Worm (Caenorhabditis elegans) whole organism, L1 larva: Measurements from ENCODE around the gene ZK1307.3.

ENCODE experiments used
- aly-2 ChIP-seq: fragments of 150-350 bp; optimal IDR thresholded peaks from 2 replicates; lab custom pipeline; 2014; ENCODE audit warnings: missing biosample characterization, missing genetic modification characterization
- ama-1 ChIP-seq: fragments of 150-350 bp; optimal IDR thresholded peaks from 2 replicates; lab custom pipeline; 2014
- blmp-1 ChIP-seq: fragments of 150-350 bp; optimal IDR thresholded peaks from 2 replicates; lab custom pipeline; 2014; ENCODE audit warnings: missing biosample characterization, missing genetic modification characterization
- ceh-63 ChIP-seq: fragments of 200-800 bp; sonication (Bioruptor generic); optimal IDR thresholded peaks from 2 replicates; lab custom pipeline; 2018; ENCODE audit warnings: mild to moderate bottlenecking, missing genetic modification characterization, missing compliant biosample characterization
- ceh-8 ChIP-seq: fragments of 200-800 bp; sonication (Bioruptor generic); optimal IDR thresholded peaks from 2 replicates; lab custom pipeline; 2018; ENCODE audit warnings: mild to moderate bottlenecking, missing genetic modification characterization, moderate library complexity, missing compliant biosample characterization
- ceh-90 ChIP-seq: sonication (generic microtip); optimal IDR thresholded peaks from 2 replicates; lab custom pipeline; 2016; ENCODE audit warnings: missing genetic modification characterization, missing compliant biosample characterization
- ces-1 ChIP-seq: fragments of 150-350 bp; optimal IDR thresholded peaks from 2 replicates; lab custom pipeline; 2014; ENCODE audit warnings: missing biosample characterization, missing genetic modification reagents, missing genetic modification characterization
- dpl-1 ChIP-seq, 3 experiments: fragments of 150-350 bp in 2 of 3; sonication (generic microtip) in 1 of 3; optimal IDR thresholded peaks; 2 replicates each; lab custom pipeline; 2014 to 2017; ENCODE audit warnings: missing biosample characterization in 3 of 3, missing genetic modification characterization in 3 of 3, missing genetic modification reagents in 3 of 3
- dsc-1 ChIP-seq: sonication (generic microtip); optimal IDR thresholded peaks from 2 replicates; lab custom pipeline; 2016; ENCODE audit warnings: mild to moderate bottlenecking, missing genetic modification characterization, missing compliant biosample characterization
- efl-1 ChIP-seq, 4 experiments: fragments of 150-350 bp; optimal IDR thresholded peaks in 3 of 4; peaks in 1 of 4; 1 replicate in 1 of 4; 2 replicates in 3 of 4; lab custom pipeline; 2014; ENCODE audit warnings: missing biosample characterization in 2 of 4, missing genetic modification characterization in 2 of 4, missing genetic modification reagents in 2 of 4
- egl-27 ChIP-seq, 2 experiments: fragments of 150-350 bp in 1 of 2; sonication (generic microtip); optimal IDR thresholded peaks; 3 replicates each; lab custom pipeline; 2017 to 2018; ENCODE audit warnings: missing biosample characterization in 2 of 2, missing genetic modification characterization in 2 of 2, missing genetic modification reagents in 2 of 2
- elt-2 ChIP-seq: sonication (generic microtip); optimal IDR thresholded peaks from 2 replicates; lab custom pipeline; 2016; ENCODE audit warnings: missing genetic modification characterization, mild to moderate bottlenecking, inconsistent platforms, missing compliant biosample characterization, missing genetic modification reagents
- elt-3 ChIP-seq, 6 experiments: fragments of 150-350 bp in 1 of 6; sonication (generic microtip); optimal IDR thresholded peaks; 2 replicates each; lab custom pipeline; 2017 to 2018; ENCODE audit warnings: missing biosample characterization in 6 of 6, missing genetic modification characterization in 6 of 6, inconsistent platforms in 1 of 6
- fkh-10 ChIP-seq: sonication (generic microtip); optimal IDR thresholded peaks from 2 replicates; lab custom pipeline; 2017; ENCODE audit warnings: missing biosample characterization, missing genetic modification reagents, missing genetic modification characterization
- fkh-4 ChIP-seq: sonication (generic microtip); optimal IDR thresholded peaks from 2 replicates; lab custom pipeline; 2016; ENCODE audit warnings: missing compliant biosample characterization, missing genetic modification characterization, borderline replicate concordance
- jun-1 ChIP-seq: fragments of 150-350 bp; optimal IDR thresholded peaks from 2 replicates; lab custom pipeline; 2014; ENCODE audit warnings: missing biosample characterization, missing genetic modification reagents, missing genetic modification characterization
- lin-14 ChIP-seq: fragments of 200-800 bp; sonication (Bioruptor generic); optimal IDR thresholded peaks from 2 replicates; lab custom pipeline; 2018; ENCODE audit warnings: mild to moderate bottlenecking, missing genetic modification characterization, moderate library complexity, missing compliant biosample characterization
- lin-15B ChIP-seq: fragments of 150-350 bp; sonication (generic microtip); optimal IDR thresholded peaks from 3 replicates; lab custom pipeline; 2014; ENCODE audit warnings: missing biosample characterization, missing genetic modification characterization
- lin-35 ChIP-seq, 2 experiments: fragments of 150-350 bp; optimal IDR thresholded peaks; 2 replicates each; lab custom pipeline; 2014; ENCODE audit warnings: missing biosample characterization in 2 of 2, missing genetic modification characterization in 2 of 2, missing genetic modification reagents in 2 of 2
- lin-39 ChIP-seq: fragments of 150-350 bp; optimal IDR thresholded peaks from 2 replicates; lab custom pipeline; 2014; ENCODE audit warnings: missing biosample characterization, missing genetic modification reagents, missing genetic modification characterization
- lir-3 ChIP-seq: sonication (generic microtip); optimal IDR thresholded peaks from 2 replicates; lab custom pipeline; 2016; ENCODE audit warnings: mild to moderate bottlenecking, missing genetic modification characterization, moderate library complexity, missing compliant biosample characterization; ENCODE audit not compliant: poor library complexity
- mdl-1 ChIP-seq, 2 experiments: fragments of 150-350 bp; optimal IDR thresholded peaks; 2 replicates each; lab custom pipeline; 2014 to 2017; ENCODE audit warnings: missing biosample characterization in 2 of 2, missing genetic modification characterization in 2 of 2, inconsistent platforms in 1 of 2
- nhr-11 ChIP-seq: fragments of 150-350 bp; optimal IDR thresholded peaks from 2 replicates; lab custom pipeline; 2014; ENCODE audit warnings: missing biosample characterization, missing genetic modification characterization
- nhr-20 ChIP-seq: sonication (generic microtip); optimal IDR thresholded peaks from 2 replicates; lab custom pipeline; 2016; ENCODE audit warnings: mild to moderate bottlenecking, missing genetic modification characterization, missing compliant biosample characterization
- nhr-47 ChIP-seq: sonication (generic microtip); optimal IDR thresholded peaks from 2 replicates; lab custom pipeline; 2016; ENCODE audit warnings: mild to moderate bottlenecking, missing genetic modification characterization, moderate library complexity, missing compliant biosample characterization
- nhr-85 ChIP-seq: sonication (generic microtip); peaks from one replicate; lab custom pipeline; 2016; ENCODE audit warnings: missing genetic modification characterization, inconsistent platforms, missing compliant biosample characterization
- pag-3 ChIP-seq: sonication (generic microtip); optimal IDR thresholded peaks from 2 replicates; lab custom pipeline; 2017; ENCODE audit warnings: missing genetic modification characterization, mild to moderate bottlenecking, missing compliant biosample characterization, antibody characterized with exemption, borderline replicate concordance; ENCODE audit not compliant: insufficient read depth
- rnt-1 ChIP-seq: sonication (generic microtip); optimal IDR thresholded peaks from 2 replicates; lab custom pipeline; 2016; ENCODE audit warnings: mild to moderate bottlenecking, missing genetic modification characterization, moderate library complexity, missing compliant biosample characterization
- snu-23 ChIP-seq: sonication (generic microtip); optimal IDR thresholded peaks from 2 replicates; lab custom pipeline; 2016; ENCODE audit warnings: missing genetic modification characterization, missing compliant biosample characterization
- sptf-1 ChIP-seq: fragments of 150-350 bp; optimal IDR thresholded peaks from 2 replicates; lab custom pipeline; 2014; ENCODE audit warnings: missing biosample characterization, missing genetic modification characterization
- sup-37 ChIP-seq: fragments of 200-800 bp; sonication (Bioruptor generic); optimal IDR thresholded peaks from 2 replicates; lab custom pipeline; 2018; ENCODE audit warnings: mild to moderate bottlenecking, missing genetic modification characterization, missing compliant biosample characterization
- swsn-7 ChIP-seq: sonication (generic microtip); optimal IDR thresholded peaks from 2 replicates; lab custom pipeline; 2016; ENCODE audit warnings: missing genetic modification characterization, missing compliant biosample characterization
- tlp-1 ChIP-seq: fragments of 150-350 bp; optimal IDR thresholded peaks from 2 replicates; lab custom pipeline; 2014; ENCODE audit warnings: missing biosample characterization, missing genetic modification characterization
- unc-130 ChIP-seq: fragments of 150-350 bp; optimal IDR thresholded peaks from 2 replicates; lab custom pipeline; 2017; ENCODE audit warnings: missing biosample characterization, missing genetic modification characterization, inconsistent platforms
- unc-62 ChIP-seq: fragments of 150-350 bp; optimal IDR thresholded peaks from 2 replicates; lab custom pipeline; 2014; ENCODE audit warnings: missing biosample characterization, missing genetic modification reagents, missing genetic modification characterization
- zag-1 ChIP-seq: fragments of 150-350 bp; optimal IDR thresholded peaks from 2 replicates; lab custom pipeline; 2014; ENCODE audit warnings: missing biosample characterization, missing genetic modification characterization
- zip-4 ChIP-seq: fragments of 200-800 bp; sonication (Bioruptor generic); optimal IDR thresholded peaks from 2 replicates; lab custom pipeline; 2018; ENCODE audit warnings: mild to moderate bottlenecking, missing genetic modification characterization, moderate library complexity, missing compliant biosample characterization
- ztf-4 ChIP-seq: fragments of 150-350 bp; optimal IDR thresholded peaks from 2 replicates; lab custom pipeline; 2014; ENCODE audit warnings: missing biosample characterization, missing genetic modification characterization

ZK1307.3 gene

ce11 chrII:9682044-9682443 lies 29.2 kb upstream of the ZK1307.3 start:
- TF ChIP-seq ceh-8 (GFP tag; lab: Kevin White, UChicago) (no peak), ces-1 (GFP tag; lab: Kevin White, UChicago) (no peak), lin-14 (GFP tag; lab: Kevin White, UChicago) (peak; percentile 56), fkh-10 (GFP tag; lab: Kevin White, UChicago) (peak; percentile 76)
- TF ChIP-seq, all 84 proteins: peak for 2

- TF ChIP-seq unc-130 (tag; lab: Kevin White, UChicago) (no peak), aly-2 (tag; lab: Kevin White, UChicago) (no peak), nhr-47 (no peak), lin-14 (GFP tag; lab: Kevin White, UChicago) (peak; percentile 28), lin-35 (GFP tag; optimal IDR thresholded peaks at IDR 0.05; lab: Kevin White, UChicago) (no peak), rnt-1 (no peak), blmp-1 (tag; lab: Kevin White, UChicago) (no peak)
Measured at ce11 chrII:9680493-9680892, 27.7 kb upstream of the ZK1307.3 start, which contains the start of gene ZK1320.13. TSS of gene ZK1320.13 (plus strand) at chrII:9680793.

ce11 chrII:9679842-9680241 lies 27.0 kb upstream of the ZK1307.3 start:
- TF ChIP-seq egl-27 (tag; optimal IDR thresholded peaks at IDR 0.05; lab: Kevin White, UChicago) = no peak
- peak; percentile 26 for TF ChIP-seq lin-14 (GFP tag; lab: Kevin White, UChicago)

ce11 chrII:9677470-9677869 lies 24.7 kb upstream of the ZK1307.3 start:
- TF ChIP-seq pag-3 (tag; lab: Kevin White, UChicago) (no peak), dsc-1 (tag; lab: Kevin White, UChicago) (peak; percentile 14), elt-3 (tag; optimal IDR thresholded peaks at IDR 0.05; lab: Kevin White, UChicago) (no peak), elt-2 (peak; percentile 17)

ce11 chrII:9674678-9675077 lies 21.9 kb upstream of the ZK1307.3 start, which contains the start of gene arc-1:
TSS of gene arc-1 (plus strand) at chrII:9674978.
- TF ChIP-seq jun-1 (no peak), ceh-63 (no peak)

ce11 chrII:9671308-9671707 lies 18.5 kb upstream of the ZK1307.3 start, which contains the start of gene ZK1320.7:
TSS of gene ZK1320.7 (plus strand) at chrII:9671608.
- TF ChIP-seq efl-1 (optimal IDR thresholded peaks at IDR 0.05; lab: Kevin White, UChicago) = no peak
- TF ChIP-seq efl-1 (GFP tag; optimal IDR thresholded peaks at IDR 0.05 in 1 of 2; lab: Kevin White, UChicago) = peak in 1 of 2 experiments; percentile 1
- TF ChIP-seq dpl-1 (GFP tag; optimal IDR thresholded peaks at IDR 0.05; lab: Kevin White, UChicago) = no peak
- TF ChIP-seq nhr-11 = no peak
- TF ChIP-seq unc-62 = no peak
- TF ChIP-seq ceh-90 (tag; lab: Kevin White, UChicago) = no peak

ce11 chrII:9668959-9669358 lies 16.1 kb upstream of the ZK1307.3 start, which contains the start of gene taf-8:
TSS of gene taf-8 (plus strand) at chrII:9669318.
- no peak for TF ChIP-seq unc-62
- TF ChIP-seq aly-2 (tag; lab: Kevin White, UChicago) = peak; percentile 31
- TF ChIP-seq ceh-8 (GFP tag; lab: Kevin White, UChicago) = no peak
- TF ChIP-seq efl-1 (optimal IDR thresholded peaks at IDR 0.05; lab: Kevin White, UChicago) = peak; percentile 60 to 76
- TF ChIP-seq efl-1 (GFP tag; optimal IDR thresholded peaks at IDR 0.05 in 1 of 2; lab: Kevin White, UChicago) = peak; percentile 65 to 97
- peak; percentile 54 for TF ChIP-seq lir-3 (tag; lab: Kevin White, UChicago)
- TF ChIP-seq dpl-1 (GFP tag; optimal IDR thresholded peaks at IDR 0.05; lab: Kevin White, UChicago) = peak; percentile 41 to 70 (median 69)
- no peak for TF ChIP-seq tlp-1
- peak; percentile 78 for TF ChIP-seq snu-23 (GFP tag; lab: Kevin White, UChicago)
- no peak for TF ChIP-seq ama-1
- no peak for TF ChIP-seq ztf-4 (tag; lab: Kevin White, UChicago)
- TF ChIP-seq sptf-1 (tag; lab: Kevin White, UChicago) = no peak
- peak; percentile 57 for TF ChIP-seq lin-39 (tag; lab: Kevin White, UChicago)
- no peak for TF ChIP-seq mdl-1 (tag; optimal IDR thresholded peaks at IDR 0.05; lab: Kevin White, UChicago)
- peak; percentile 60 for TF ChIP-seq nhr-11
- no peak for TF ChIP-seq sup-37 (GFP tag; lab: Kevin White, UChicago)
- peak; percentile 79 for TF ChIP-seq nhr-20 (tag; lab: Kevin White, UChicago)
- TF ChIP-seq nhr-85 (tag; lab: Kevin White, UChicago) = peak; percentile 84
- peak in 1 of 6 experiments; percentile 6 for TF ChIP-seq elt-3 (tag; optimal IDR thresholded peaks at IDR 0.05; lab: Kevin White, UChicago)
- TF ChIP-seq egl-27 (tag; optimal IDR thresholded peaks at IDR 0.05; lab: Kevin White, UChicago) = no peak
- TF ChIP-seq lin-15B (tag; lab: Kevin White, UChicago) = peak; percentile 24
- no peak for TF ChIP-seq fkh-4
- TF ChIP-seq swsn-7 (tag; lab: Kevin White, UChicago) = peak; percentile 71
- no peak for TF ChIP-seq zag-1
- TF ChIP-seq zip-4 (GFP tag; lab: Kevin White, UChicago) = no peak
